Fruit fly (Drosophila melanogaster) whole organism, prepupa: ENCODE data around the gene Jon65Ai.

Experiments
- Blimp-1 ChIP-seq: fragments of 200-800 bp; sonication (Bioruptor generic); optimal IDR thresholded peaks from 3 replicates; lab custom pipeline; 2017; ENCODE audit warnings: missing biosample characterization, missing genetic modification characterization, mild to moderate bottlenecking, moderate library complexity, missing genetic modification reagents
- CG15336 ChIP-seq: fragments of 200-800 bp; sonication (Bioruptor generic); IDR thresholded peaks from 2 replicates; pipeline ENCODE4 v1.3.6; 2022; ENCODE audit warnings: missing biosample characterization, missing genetic modification characterization
- CG16779 ChIP-seq: fragments of 200-800 bp; sonication (Bioruptor generic); optimal IDR thresholded peaks from 3 replicates; lab custom pipeline; 2017; ENCODE audit warnings: missing biosample characterization, mild to moderate bottlenecking, missing genetic modification characterization
- CG3032 ChIP-seq: fragments of 200-800 bp; optimal IDR thresholded peaks from 2 replicates; lab custom pipeline; 2019; ENCODE audit warnings: missing biosample characterization, mild to moderate bottlenecking, missing genetic modification characterization, moderate library complexity
- CG31627 ChIP-seq: fragments of 200-800 bp; sonication (Bioruptor generic); optimal IDR thresholded peaks from 3 replicates; lab custom pipeline; 2016; ENCODE audit warnings: missing biosample characterization, missing genetic modification characterization
- CG32006 ChIP-seq: fragments of 200-800 bp; sonication (Bioruptor generic); optimal IDR thresholded peaks from 3 replicates; lab custom pipeline; 2017; ENCODE audit warnings: missing biosample characterization, mild to moderate bottlenecking, missing genetic modification characterization
- CG34406 ChIP-seq: fragments of 200-800 bp; sonication (Bioruptor generic); optimal IDR thresholded peaks from 3 replicates; lab custom pipeline; 2016; ENCODE audit warnings: missing biosample characterization, missing genetic modification characterization
- CG4318 ChIP-seq: fragments of 200-800 bp; sonication (Bioruptor generic); optimal IDR thresholded peaks from 3 replicates; lab custom pipeline; 2017; ENCODE audit warnings: missing biosample characterization, mild to moderate bottlenecking, missing genetic modification characterization
- CG6276 ChIP-seq: fragments of 200-800 bp; sonication (Bioruptor generic); optimal IDR thresholded peaks from 2 replicates; lab custom pipeline; 2017; ENCODE audit warnings: missing biosample characterization, mild to moderate bottlenecking, missing genetic modification characterization
- CG6792 ChIP-seq: fragments of 200-800 bp; sonication (Bioruptor generic); optimal IDR thresholded peaks from 3 replicates; lab custom pipeline; 2016; ENCODE audit warnings: missing biosample characterization, missing genetic modification characterization
- CG6808 ChIP-seq: fragments of 200-800 bp; sonication (Bioruptor generic); optimal IDR thresholded peaks from 3 replicates; lab custom pipeline; 2017; ENCODE audit warnings: missing biosample characterization, missing genetic modification characterization, mild to moderate bottlenecking, moderate library complexity, missing genetic modification reagents
- CG6854 ChIP-seq: fragments of 200-800 bp; sonication (Bioruptor generic); optimal IDR thresholded peaks from 2 replicates; lab custom pipeline; 2017; ENCODE audit warnings: missing biosample characterization, mild to moderate bottlenecking, missing genetic modification characterization
- CG8119 ChIP-seq: fragments of 200-800 bp; sonication (Bioruptor generic); IDR thresholded peaks from 3 replicates; pipeline ENCODE4 v1.3.6; 2022; ENCODE audit warnings: missing biosample characterization, missing genetic modification characterization
- CG8319 ChIP-seq: fragments of 200-800 bp; sonication (Bioruptor generic); optimal IDR thresholded peaks from 3 replicates; lab custom pipeline; 2016; ENCODE audit warnings: missing biosample characterization, missing genetic modification characterization
- CG9139 ChIP-seq: fragments of 200-800 bp; sonication (Bioruptor generic); optimal IDR thresholded peaks from 3 replicates; lab custom pipeline; 2017; ENCODE audit warnings: missing biosample characterization, mild to moderate bottlenecking, missing genetic modification characterization
- Eip75B ChIP-seq: fragments of 200-800 bp; sonication (Bioruptor generic); optimal IDR thresholded peaks from 3 replicates; lab custom pipeline; 2016; ENCODE audit warnings: missing biosample characterization, missing genetic modification characterization
- Eip93F ChIP-seq: fragments of 200-800 bp; sonication (Bioruptor generic); optimal IDR thresholded peaks from 2 replicates; lab custom pipeline; 2016; ENCODE audit warnings: missing biosample characterization, mild to moderate bottlenecking, missing genetic modification characterization
- Gug ChIP-seq: fragments of 200-800 bp; sonication (Bioruptor generic); IDR thresholded peaks from 2 replicates; pipeline ENCODE4 v1.3.6; 2022; ENCODE audit warnings: missing biosample characterization, missing genetic modification characterization
- Hr38 ChIP-seq: sonication (Bioruptor generic); optimal IDR thresholded peaks from 2 replicates; lab custom pipeline; 2016; ENCODE audit warnings: missing biosample characterization, missing genetic modification characterization
- Hr39 ChIP-seq: fragments of 200-800 bp; sonication (Bioruptor generic); optimal IDR thresholded peaks from 2 replicates; lab custom pipeline; 2016; ENCODE audit warnings: missing biosample characterization, missing genetic modification characterization
- Lpt ChIP-seq: fragments of 200-800 bp; sonication (Bioruptor generic); optimal IDR thresholded peaks from 3 replicates; lab custom pipeline; 2016; ENCODE audit warnings: missing biosample characterization, missing genetic modification characterization
- Met ChIP-seq: fragments of 200-800 bp; sonication (Bioruptor generic); optimal IDR thresholded peaks from 3 replicates; lab custom pipeline; 2016; ENCODE audit warnings: missing biosample characterization, missing genetic modification characterization
- OdsH ChIP-seq: fragments of 200-800 bp; sonication (Bioruptor generic); optimal IDR thresholded peaks from 3 replicates; lab custom pipeline; 2016; ENCODE audit warnings: missing biosample characterization, missing genetic modification characterization
- Smox ChIP-seq: fragments of 200-800 bp; sonication (Bioruptor generic); optimal IDR thresholded peaks from 3 replicates; lab custom pipeline; 2016; ENCODE audit warnings: missing biosample characterization, missing genetic modification characterization
- Sox14 ChIP-seq: fragments of 200-800 bp; sonication (Bioruptor generic); optimal IDR thresholded peaks from 3 replicates; lab custom pipeline; 2016; ENCODE audit warnings: missing biosample characterization, missing genetic modification characterization
- Sox15 ChIP-seq: fragments of 200-800 bp; sonication (Bioruptor generic); optimal IDR thresholded peaks from 3 replicates; lab custom pipeline; 2016; ENCODE audit warnings: missing biosample characterization, missing genetic modification characterization
- acj6 ChIP-seq: fragments of 200-800 bp; sonication (Bioruptor generic); optimal IDR thresholded peaks from 3 replicates; lab custom pipeline; 2016; ENCODE audit warnings: missing biosample characterization, missing genetic modification characterization
- cyc ChIP-seq: fragments of 200-800 bp; sonication (Bioruptor generic); optimal IDR thresholded peaks from 3 replicates; lab custom pipeline; 2016; ENCODE audit warnings: missing biosample characterization, missing genetic modification characterization
- dsx ChIP-seq: fragments of 200-800 bp; optimal IDR thresholded peaks from 3 replicates; lab custom pipeline; 2019; ENCODE audit warnings: missing biosample characterization, mild to moderate bottlenecking, missing genetic modification characterization, moderate library complexity; ENCODE audit not compliant: poor library complexity, severe bottlenecking
- esn ChIP-seq: fragments of 200-800 bp; sonication (Bioruptor generic); optimal IDR thresholded peaks from 2 replicates; lab custom pipeline; 2016; ENCODE audit warnings: missing biosample characterization, mild to moderate bottlenecking, missing genetic modification characterization, moderate library complexity
- lz ChIP-seq: fragments of 200-800 bp; sonication (Bioruptor generic); optimal IDR thresholded peaks from 3 replicates; lab custom pipeline; 2016; ENCODE audit warnings: missing biosample characterization, missing genetic modification characterization
- salr ChIP-seq, 2 experiments: fragments of 200-800 bp; sonication (Bioruptor generic); optimal IDR thresholded peaks; 3 replicates each; lab custom pipeline; 2016 to 2018; ENCODE audit warnings: missing biosample characterization in 2 of 2, missing genetic modification characterization in 2 of 2, mild to moderate bottlenecking in 1 of 2
- spab ChIP-seq: fragments of 200-800 bp; sonication (Bioruptor generic); optimal IDR thresholded peaks from 2 replicates; lab custom pipeline; 2017; ENCODE audit warnings: missing biosample characterization, mild to moderate bottlenecking, missing genetic modification characterization, missing genetic modification reagents
- svp ChIP-seq: fragments of 200-800 bp; sonication (Bioruptor generic); peaks from one replicate; lab custom pipeline; 2016; ENCODE audit warnings: missing biosample characterization, missing genetic modification characterization
- vri ChIP-seq: fragments of 200-800 bp; sonication (Bioruptor generic); optimal IDR thresholded peaks from 3 replicates; lab custom pipeline; 2016; ENCODE audit warnings: missing biosample characterization, mild to moderate bottlenecking, missing genetic modification characterization

Gene Jon65Ai

dm6 chr3L:6071454-6072189 lies 17.4 kb upstream of the Jon65Ai start, which contains the start of gene CG6602 (continued):
- TF ChIP-seq Blimp-1 (GFP tag; lab: Kevin White, UChicago) (peak; percentile 31), CG6792 (GFP tag; lab: Kevin White, UChicago) (no peak), Lpt (no peak), CG6808 (GFP tag; lab: Kevin White, UChicago) (no peak), vri (GFP tag; lab: Kevin White, UChicago) (peak; percentile 5), Sox15 (GFP tag; lab: Kevin White, UChicago) (peak; percentile 41), salr (GFP tag; optimal IDR thresholded peaks at IDR 0.05; lab: Kevin White, UChicago) (peak in 1 of 2 experiments; percentile 54), CG3032 (tag; lab: Kevin White, UChicago) (no peak), CG34406 (GFP tag; lab: Kevin White, UChicago) (peak; percentile 25), svp (GFP tag; lab: Kevin White, UChicago) (no peak), lz (peak; percentile 68), Eip93F (GFP tag; lab: Kevin White, UChicago) (no peak), acj6 (GFP tag; lab: Kevin White, UChicago) (peak; percentile 40), CG4318 (GFP tag; lab: Kevin White, UChicago) (no peak), Smox (GFP tag; lab: Kevin White, UChicago) (no peak)

dm6 chr3L:6070119-6070518 lies 15.9 kb upstream of the Jon65Ai start:
- no peak for TF ChIP-seq esn (GFP tag; lab: Kevin White, UChicago)
- no peak for TF ChIP-seq lz
- no peak for TF ChIP-seq cyc (GFP tag; lab: Kevin White, UChicago)
- no peak for TF ChIP-seq CG32006 (GFP tag; lab: Kevin White, UChicago)
- no peak for TF ChIP-seq CG16779 (tag; lab: Kevin White, UChicago)
- no peak for TF ChIP-seq CG8319 (GFP tag; lab: Kevin White, UChicago)
- no peak for TF ChIP-seq Hr38 (GFP tag; lab: Kevin White, UChicago)
- TF ChIP-seq dsx (GFP tag; lab: Kevin White, UChicago), result no peak
- TF ChIP-seq Sox15 (GFP tag; lab: Kevin White, UChicago), result no peak
- TF ChIP-seq OdsH, result no peak
- no peak for TF ChIP-seq CG15336 (GFP tag; lab: Robert Waterston, UW)
- TF ChIP-seq CG6792 (GFP tag; lab: Kevin White, UChicago), result no peak
- no peak for TF ChIP-seq Met (GFP tag; lab: Kevin White, UChicago)
- TF ChIP-seq CG3032 (tag; lab: Kevin White, UChicago), result no peak
- no peak for TF ChIP-seq acj6 (GFP tag; lab: Kevin White, UChicago)
- TF ChIP-seq spab (GFP tag; lab: Kevin White, UChicago), result no peak
- TF ChIP-seq, all 60 proteins: peak for 0

dm6 chr3L:6068178-6068577 lies 13.9 kb upstream of the Jon65Ai start:
- TF ChIP-seq Blimp-1 (GFP tag; lab: Kevin White, UChicago), result no peak
- TF ChIP-seq CG9139, result no peak
- TF ChIP-seq CG31627 (GFP tag; lab: Kevin White, UChicago), result no peak
- TF ChIP-seq CG8119 (GFP tag; lab: Robert Waterston, UW), result no peak
- no peak for TF ChIP-seq Eip75B (GFP tag; lab: Kevin White, UChicago)
- no peak for TF ChIP-seq lz
- no peak for TF ChIP-seq Hr39 (GFP tag; lab: Kevin White, UChicago)
- TF ChIP-seq CG6854, result no peak
- no peak for TF ChIP-seq Gug (GFP tag; lab: Robert Waterston, UW)
- TF ChIP-seq CG16779 (tag; lab: Kevin White, UChicago), result no peak
- no peak for TF ChIP-seq Sox14 (GFP tag; lab: Kevin White, UChicago)
- no peak for TF ChIP-seq CG6276 (GFP tag; lab: Kevin White, UChicago)
- no peak for TF ChIP-seq salr (GFP tag; optimal IDR thresholded peaks at IDR 0.05; lab: Kevin White, UChicago)
- no peak for TF ChIP-seq Lpt
